Worm (Caenorhabditis elegans) whole organism, L1 larva: ENCODE data around the gene che-6.

Experiments used
- aha-1 ChIP-seq: fragments of 150-350 bp; optimal IDR thresholded peaks from 2 replicates; lab custom pipeline; 2014; ENCODE audit warnings: missing biosample characterization, missing genetic modification characterization
- ama-1 ChIP-seq: fragments of 150-350 bp; optimal IDR thresholded peaks from 2 replicates; lab custom pipeline; 2014
- egl-13 ChIP-seq: sonication (generic microtip); optimal IDR thresholded peaks from 2 replicates; lab custom pipeline; 2016; ENCODE audit warnings: missing genotype, missing genetic modification reagents, missing genetic modification characterization, missing compliant biosample characterization
- hlh-17 ChIP-seq: fragments of 200-800 bp; sonication (Bioruptor generic); optimal IDR thresholded peaks from 2 replicates; lab custom pipeline; 2018; ENCODE audit warnings: missing genetic modification characterization, mild to moderate bottlenecking, missing compliant biosample characterization, moderate library complexity, borderline replicate concordance
- lin-39 ChIP-seq: fragments of 150-350 bp; optimal IDR thresholded peaks from 2 replicates; lab custom pipeline; 2014; ENCODE audit warnings: missing biosample characterization, missing genetic modification reagents, missing genetic modification characterization
- nhr-76 ChIP-seq: sonication (generic microtip); optimal IDR thresholded peaks from 2 replicates; lab custom pipeline; 2017; ENCODE audit warnings: missing biosample characterization, missing genetic modification characterization
- pag-3 ChIP-seq: sonication (generic microtip); optimal IDR thresholded peaks from 2 replicates; lab custom pipeline; 2017; ENCODE audit warnings: missing genetic modification characterization, mild to moderate bottlenecking, missing compliant biosample characterization, antibody characterized with exemption, borderline replicate concordance; ENCODE audit not compliant: insufficient read depth
- snpc-4 ChIP-seq: fragments of 150-350 bp; optimal IDR thresholded peaks from 2 replicates; lab custom pipeline; 2014; ENCODE audit warnings: missing biosample characterization, missing genetic modification characterization
- sptf-1 ChIP-seq: fragments of 150-350 bp; optimal IDR thresholded peaks from 2 replicates; lab custom pipeline; 2014; ENCODE audit warnings: missing biosample characterization, missing genetic modification characterization
- tlp-1 ChIP-seq: fragments of 150-350 bp; optimal IDR thresholded peaks from 2 replicates; lab custom pipeline; 2014; ENCODE audit warnings: missing biosample characterization, missing genetic modification characterization
- unc-130 ChIP-seq: fragments of 150-350 bp; optimal IDR thresholded peaks from 2 replicates; lab custom pipeline; 2017; ENCODE audit warnings: missing biosample characterization, missing genetic modification characterization, inconsistent platforms
- unc-62 ChIP-seq: fragments of 150-350 bp; optimal IDR thresholded peaks from 2 replicates; lab custom pipeline; 2014; ENCODE audit warnings: missing biosample characterization, missing genetic modification reagents, missing genetic modification characterization

DNA sequence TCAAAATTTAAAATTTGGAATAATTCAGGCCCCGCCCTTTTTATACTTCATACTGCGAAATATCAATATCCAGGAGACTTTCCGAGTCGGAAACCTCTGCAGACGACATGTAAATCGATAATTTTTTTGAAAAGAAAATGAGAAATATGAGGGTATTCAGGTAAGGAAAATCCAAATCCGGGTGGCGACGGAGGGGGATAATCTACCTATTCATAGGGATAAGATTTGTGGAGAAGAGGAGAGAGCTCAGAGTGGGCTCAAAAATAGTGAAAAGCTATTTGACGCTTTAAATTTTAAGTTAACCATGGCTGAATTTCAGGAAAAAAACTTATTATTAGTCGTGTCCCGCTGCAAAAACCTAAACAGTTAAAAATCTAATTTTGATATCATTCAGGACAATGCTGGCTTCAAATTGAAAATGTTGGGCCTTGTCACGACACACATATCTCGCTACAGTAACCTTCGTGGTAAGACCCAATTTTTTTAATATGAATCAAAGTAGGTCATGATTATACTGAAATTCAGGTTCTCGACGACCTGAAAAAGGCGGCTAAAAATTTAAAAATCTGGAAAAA, at the start of gene che-6:
- TF ChIP-seq nhr-76 (no peak), lin-39 (no peak), hlh-17 (GFP tag; lab: Kevin White, UChicago) (no peak), unc-130 (tag; lab: Kevin White, UChicago) (no peak), sptf-1 (tag; lab: Kevin White, UChicago) (no peak), ama-1 (no peak), tlp-1 (tag; lab: Kevin White, UChicago) (no peak), egl-13 (tag; lab: Kevin White, UChicago) (no peak), snpc-4 (no peak), pag-3 (no peak), unc-62 (GFP tag; lab: Kevin White, UChicago) (no peak), aha-1 (no peak)
